Worm (Caenorhabditis elegans) whole organism, L4 larva: ENCODE data around the gene E04F6.9.

ENCODE experiments used
- ama-1 ChIP-seq: fragments of 150-350 bp; optimal IDR thresholded peaks from 2 replicates; lab custom pipeline; 2014; ENCODE audit warnings: inconsistent platforms, mixed read lengths
- snpc-4 ChIP-seq: fragments of 150-350 bp; optimal IDR thresholded peaks from 2 replicates; lab custom pipeline; 2014; ENCODE audit warnings: missing biosample characterization, missing genetic modification characterization

DNA sequence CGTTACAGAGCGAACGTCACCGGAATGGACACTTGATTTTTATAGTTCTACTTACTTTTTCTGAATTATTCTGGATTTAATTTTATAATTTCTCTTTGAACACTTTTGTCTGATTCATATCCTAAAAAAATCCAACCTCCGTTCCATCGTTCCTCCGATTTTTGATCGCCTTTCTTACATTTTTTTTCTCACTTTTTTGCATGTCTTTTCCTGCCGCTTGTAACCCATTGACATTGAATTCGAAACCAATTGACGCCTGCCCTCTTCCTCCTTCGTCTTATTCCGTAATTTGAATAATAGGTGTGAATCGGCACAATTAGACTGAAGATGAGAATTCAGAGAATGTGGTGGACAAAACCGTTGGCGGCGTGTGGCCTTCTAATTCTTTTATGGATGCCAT is 33.6 kb upstream of the E04F6.9 start, which contains the start of gene skpo-3:
- no peak for TF ChIP-seq snpc-4 (tag; lab: Kevin White, UChicago)
- TF ChIP-seq ama-1 (lab: Kevin White, UChicago) = no peak
